Comparison of ENCODE assay signal across 5 fruit fly cellular contexts in the genomic region with DNA sequence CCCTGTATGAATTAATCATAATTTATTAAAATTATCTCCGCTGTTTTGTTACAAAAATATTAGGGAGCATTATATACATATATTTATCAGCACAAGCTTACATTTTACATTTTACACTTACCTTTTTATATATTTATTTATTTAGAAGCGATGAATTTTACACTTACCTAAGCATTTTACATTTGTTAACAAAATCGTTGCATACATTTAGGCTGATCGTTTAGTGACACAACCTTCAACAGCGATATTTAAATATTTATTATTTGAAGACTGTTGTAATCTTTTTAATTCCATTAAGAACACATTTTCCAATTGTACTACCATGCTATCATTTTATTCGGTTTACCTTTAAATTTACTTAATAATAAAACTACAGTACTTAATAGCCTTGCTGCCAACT.
TF ChIP-seq lines count a peak whose summit lies in the region.

No protein-coding gene starts in this region.

- TF ChIP-seq CTCF in whole organism, embryonic (GFP tag; optimal IDR thresholded peaks at IDR 0.05; lab: Kevin White, UChicago): peak; percentile 71

TF ChIP-seq in whole organism, adult, 20 proteins besides CTCF, POLR2A, EP300 and RAD21:
- TF ChIP-seq kay (GFP tag; lab: Kevin White, UChicago; ENCODE audit: borderline replicate concordance) (peak; percentile 95), cic (GFP tag; optimal IDR thresholded peaks at IDR 0.05; lab: Kevin White, UChicago) (no peak), CG14711 (tag; optimal IDR thresholded peaks at IDR 0.05; lab: Kevin White, UChicago) (no peak), CG1620 (GFP tag; optimal IDR thresholded peaks at IDR 0.05; lab: Kevin White, UChicago) (no peak), bab1 (GFP tag; optimal IDR thresholded peaks at IDR 0.05; lab: Kevin White, UChicago) (peak; percentile 14), CG11617 (GFP tag; optimal IDR thresholded peaks at IDR 0.05; lab: Kevin White, UChicago) (no peak)

TF ChIP-seq in whole organism, embryonic, 481 proteins besides CTCF, POLR2A, EP300 and RAD21 (continues in another document):
- no peak for TF ChIP-seq Deaf1 (tag; optimal IDR thresholded peaks at IDR 0.05; lab: Kevin White, UChicago)
- TF ChIP-seq Adf1 (GFP tag; IDR thresholded peaks at IDR 0.05; lab: Robert Waterston, UW): no peak
- peak; percentile 27; the same call in 1 of the 3 replicates for TF ChIP-seq knrl (GFP tag; IDR thresholded peaks at IDR 0.05; lab: Robert Waterston, UW; ENCODE audit: partially characterized antibody)
- TF ChIP-seq z (GFP tag; IDR thresholded peaks at IDR 0.05; lab: Robert Waterston, UW): no peak
- peak; percentile 39 for TF ChIP-seq stwl (tag; optimal IDR thresholded peaks at IDR 0.05; lab: Kevin White, UChicago)
- TF ChIP-seq Bgb (GFP tag; IDR thresholded peaks at IDR 0.05; lab: Robert Waterston, UW; ENCODE audit: partially characterized antibody): peak; percentile 20; the same call in 1 of the 2 replicates
- no peak for TF ChIP-seq mirr (GFP tag; optimal IDR thresholded peaks at IDR 0.05; lab: Kevin White, UChicago)
- TF ChIP-seq D19B (GFP tag; optimal IDR thresholded peaks at IDR 0.05; lab: Kevin White, UChicago): no peak
- TF ChIP-seq CG11093 (GFP tag; IDR thresholded peaks at IDR 0.05; lab: Robert Waterston, UW): no peak
- TF ChIP-seq Stat92E (GFP tag; optimal IDR thresholded peaks at IDR 0.05; lab: Kevin White, UChicago): no peak
- no peak for TF ChIP-seq NK7.1 (GFP tag; optimal IDR thresholded peaks at IDR 0.05; lab: Kevin White, UChicago)
- no peak for TF ChIP-seq fd96Cb (tag; optimal IDR thresholded peaks at IDR 0.05; lab: Kevin White, UChicago)
- TF ChIP-seq bcd (GFP tag; optimal IDR thresholded peaks at IDR 0.05; lab: Kevin White, UChicago): no peak
- peak; percentile 31; the same call in 1 of the 3 replicates for TF ChIP-seq CG16813 (GFP tag; IDR thresholded peaks at IDR 0.05; lab: Robert Waterston, UW; ENCODE audit: partially characterized antibody)
- TF ChIP-seq CG13287 (GFP tag; IDR thresholded peaks at IDR 0.05; lab: Robert Waterston, UW; ENCODE audit: partially characterized antibody): peak; percentile 21; the same call in 1 of the 2 replicates
- TF ChIP-seq Dfd (GFP tag; optimal IDR thresholded peaks at IDR 0.05; lab: Kevin White, UChicago): no peak
- TF ChIP-seq esg (GFP tag; conservative IDR thresholded peaks at IDR 0.05; lab: Robert Waterston, UW): no peak
- no peak for TF ChIP-seq Med (GFP tag; lab: Kevin White, UChicago)
- no peak for TF ChIP-seq Side (GFP tag; optimal IDR thresholded peaks at IDR 0.05; lab: Kevin White, UChicago)

TF ChIP-seq in whole organism, prepupa, 60 proteins besides CTCF, POLR2A, EP300 and RAD21:
- TF ChIP-seq OdsH (GFP tag; optimal IDR thresholded peaks at IDR 0.05; lab: Kevin White, UChicago) (no peak), Eip78C (GFP tag; lab: Kevin White, UChicago) (peak; percentile 71), Lpt (GFP tag; optimal IDR thresholded peaks at IDR 0.05; lab: Kevin White, UChicago) (no peak), topi (GFP tag; optimal IDR thresholded peaks at IDR 0.05; lab: Kevin White, UChicago) (no peak), fd85E (GFP tag; optimal IDR thresholded peaks at IDR 0.05; lab: Kevin White, UChicago) (no peak), fkh (GFP tag; optimal IDR thresholded peaks at IDR 0.05; lab: Kevin White, UChicago) (peak; percentile 73)

TF ChIP-seq in whole organism, pupa, 21 proteins besides CTCF, POLR2A, EP300 and RAD21:
- TF ChIP-seq CG4496 (GFP tag; IDR thresholded peaks at IDR 0.05; lab: Robert Waterston, UW) (no peak), CG15710 (tag; optimal IDR thresholded peaks at IDR 0.05; lab: Kevin White, UChicago) (no peak), CG32121 (GFP tag; IDR thresholded peaks at IDR 0.05; lab: Robert Waterston, UW) (no peak), Pif1B (GFP tag; optimal IDR thresholded peaks at IDR 0.05; lab: Kevin White, UChicago) (no peak), Ets98B (GFP tag; IDR thresholded peaks at IDR 0.05; lab: Robert Waterston, UW) (no peak), gl (tag; optimal IDR thresholded peaks at IDR 0.05; lab: Kevin White, UChicago) (no peak), fd96Ca (GFP tag; IDR thresholded peaks at IDR 0.05; lab: Robert Waterston, UW) (no peak), D1 (tag; optimal IDR thresholded peaks at IDR 0.05; lab: Kevin White, UChicago) (peak; percentile 71)

TF ChIP-seq in whole organism, wandering third instar larva, 38 proteins besides CTCF, POLR2A, EP300 and RAD21:
- TF ChIP-seq Hr78 (GFP tag; optimal IDR thresholded peaks at IDR 0.05; lab: Kevin White, UChicago) (no peak), Rel (GFP tag; optimal IDR thresholded peaks at IDR 0.05; lab: Kevin White, UChicago) (no peak), Rel (tag; optimal IDR thresholded peaks at IDR 0.05; lab: Kevin White, UChicago) (peak; percentile 87), Vsx2 (GFP tag; optimal IDR thresholded peaks at IDR 0.05; lab: Kevin White, UChicago; ENCODE audit: partially characterized antibody) (no peak), Mio (GFP tag; optimal IDR thresholded peaks at IDR 0.05; lab: Kevin White, UChicago) (no peak), CG32264 (GFP tag; optimal IDR thresholded peaks at IDR 0.05; lab: Kevin White, UChicago) (no peak), CG9705 (GFP tag; optimal IDR thresholded peaks at IDR 0.05; lab: Kevin White, UChicago) (no peak), CrebA (GFP tag; optimal IDR thresholded peaks at IDR 0.05; lab: Kevin White, UChicago; ENCODE audit: borderline replicate concordance) (peak; percentile 14), Dif (GFP tag; optimal IDR thresholded peaks at IDR 0.05; lab: Kevin White, UChicago; ENCODE audit: partially characterized antibody) (no peak)
